Fruit fly (Drosophila melanogaster): Measurements from ENCODE around the gene CG10383.

Gene CG10383

DNA sequence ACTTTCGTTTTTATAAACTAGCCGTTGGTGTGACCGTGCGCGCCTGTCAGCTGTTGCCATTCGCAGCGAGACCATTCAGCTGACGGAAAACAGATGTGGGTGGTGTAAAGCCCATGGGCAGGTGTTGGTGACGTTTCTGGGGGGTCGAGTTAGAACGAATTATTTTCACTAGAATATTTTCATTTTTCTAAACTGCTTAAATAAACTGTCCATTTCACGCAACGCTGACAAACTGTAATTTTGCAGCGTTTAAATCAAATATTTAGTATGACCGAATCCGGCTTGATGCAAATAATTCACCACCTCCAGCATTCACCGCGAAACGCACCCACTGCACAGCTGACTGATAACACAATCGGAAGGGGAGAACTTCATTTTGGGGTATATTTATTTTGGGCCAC, at the start of gene CG10383, which contains the start of gene CG10338:
Gene CG10383, minus strand, starts transcription at position 199 of the 401 bp plus-strand sequence.
Gene CG10338, plus strand, starts transcription at position 261 of the 401 bp plus-strand sequence.
- no peak for TF ChIP-seq psq (optimal IDR thresholded peaks at IDR 0.05)
- no peak for TF ChIP-seq pan (optimal IDR thresholded peaks at IDR 0.05)
- TF ChIP-seq usp (GFP tag; optimal IDR thresholded peaks at IDR 0.05) = no peak
- TF ChIP-seq EcR (GFP tag; optimal IDR thresholded peaks at IDR 0.05) = no peak
- no peak for TF ChIP-seq CG8478 (optimal IDR thresholded peaks at IDR 0.05)
- TF ChIP-seq Dll (optimal IDR thresholded peaks at IDR 0.05) = no peak

DNA sequence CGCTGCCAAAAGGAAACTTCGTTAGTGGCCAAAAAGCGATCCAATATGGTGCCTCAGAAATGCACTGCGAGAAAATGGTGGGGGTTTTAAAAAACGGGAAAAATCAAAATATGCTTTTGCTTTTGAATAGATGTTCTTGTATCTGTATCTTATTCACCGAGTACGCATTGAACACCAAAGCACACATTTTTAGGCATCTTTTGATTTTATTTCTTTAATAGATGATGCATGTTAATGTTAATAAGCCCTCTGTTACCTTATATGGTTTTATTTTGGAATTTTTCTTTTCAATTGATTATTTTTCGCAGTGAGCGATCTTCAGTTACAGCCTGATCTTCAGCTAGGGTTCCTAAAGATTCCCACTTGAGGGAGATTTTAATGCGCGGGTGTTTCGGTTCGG, 48.5 kb upstream of the CG10383 start:
- no peak for TF ChIP-seq CG8478 (optimal IDR thresholded peaks at IDR 0.05)
- TF ChIP-seq psq (optimal IDR thresholded peaks at IDR 0.05) = no peak
- no peak for TF ChIP-seq EcR (GFP tag; optimal IDR thresholded peaks at IDR 0.05)
- no peak for TF ChIP-seq Dll (optimal IDR thresholded peaks at IDR 0.05)
- no peak for TF ChIP-seq usp (GFP tag; optimal IDR thresholded peaks at IDR 0.05)
- no peak for TF ChIP-seq pan (optimal IDR thresholded peaks at IDR 0.05)

DNA sequence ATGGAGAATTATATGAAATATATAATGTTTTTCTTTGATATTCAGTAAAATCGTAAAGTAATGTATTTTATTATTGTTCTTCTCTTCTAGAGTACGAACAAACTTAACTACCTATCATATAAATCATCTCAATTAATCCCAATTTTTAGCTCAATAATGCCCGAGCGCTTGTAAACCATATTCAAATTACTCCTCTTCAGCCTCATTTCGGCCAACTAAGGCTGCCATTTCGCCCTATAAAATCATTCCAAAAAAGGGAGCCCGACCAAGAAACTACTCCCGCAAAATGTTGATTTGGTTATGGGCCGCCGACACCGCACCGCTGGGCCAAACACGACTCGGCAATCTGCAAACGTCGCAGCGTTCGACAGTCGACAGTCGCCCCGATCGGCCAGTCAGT, 47.3 kb upstream of the CG10383 start:
- TF ChIP-seq psq (optimal IDR thresholded peaks at IDR 0.05) = no peak
- TF ChIP-seq CG8478 (optimal IDR thresholded peaks at IDR 0.05) = no peak
- no peak for TF ChIP-seq pan (optimal IDR thresholded peaks at IDR 0.05)
- no peak for TF ChIP-seq usp (GFP tag; optimal IDR thresholded peaks at IDR 0.05)
- no peak for TF ChIP-seq Dll (optimal IDR thresholded peaks at IDR 0.05)
- no peak for TF ChIP-seq EcR (GFP tag; optimal IDR thresholded peaks at IDR 0.05)

DNA sequence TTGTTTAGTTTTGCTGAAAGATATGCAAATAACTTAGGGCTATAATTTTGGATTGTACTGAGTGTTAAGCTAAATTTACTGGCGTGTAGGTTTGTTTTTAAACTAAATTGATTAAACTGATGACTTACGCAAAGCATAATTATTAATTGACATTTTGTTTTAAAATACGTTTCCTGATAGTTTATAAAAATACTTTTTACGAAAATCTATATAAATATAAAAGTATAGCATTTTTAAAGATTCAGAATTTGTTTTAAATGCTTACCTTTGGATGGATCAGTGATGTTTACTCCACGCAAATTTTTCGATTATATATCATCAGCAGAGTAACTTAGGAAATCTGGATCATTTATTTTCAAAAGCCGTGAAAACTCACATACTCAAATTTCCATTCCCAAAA, 44.6 kb upstream of the CG10383 start, which contains the start of the genes CG42752 and CG15167:
Gene CG42752, minus strand, starts transcription at position 101 of the 400 bp plus-strand sequence.
Gene CG15167, plus strand, starts transcription at position 349 of the 400 bp plus-strand sequence.
- TF ChIP-seq Dll (optimal IDR thresholded peaks at IDR 0.05) (no peak), EcR (GFP tag; optimal IDR thresholded peaks at IDR 0.05) (no peak), pan (optimal IDR thresholded peaks at IDR 0.05) (no peak), psq (optimal IDR thresholded peaks at IDR 0.05) (no peak), usp (GFP tag; optimal IDR thresholded peaks at IDR 0.05) (no peak), CG8478 (optimal IDR thresholded peaks at IDR 0.05) (no peak)

DNA sequence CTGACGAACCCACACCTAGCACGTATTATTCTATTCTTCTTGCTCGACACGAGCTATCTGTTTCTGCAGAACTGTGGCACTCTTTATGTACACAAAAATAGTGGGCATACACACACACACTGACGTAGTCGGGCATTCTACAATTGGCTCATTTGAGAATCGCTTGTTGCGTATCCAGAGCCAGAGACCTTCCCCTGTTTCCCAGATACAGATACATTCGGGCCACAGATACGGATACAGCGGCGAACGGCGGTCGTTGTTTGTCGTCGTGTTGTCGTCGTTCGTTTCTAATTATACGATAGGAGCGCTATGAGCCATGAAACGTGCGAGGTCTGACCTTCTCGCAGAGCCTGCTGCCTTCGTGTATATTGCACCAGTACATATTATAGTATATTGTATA, 41.8 kb upstream of the CG10383 start:
- TF ChIP-seq usp (GFP tag; optimal IDR thresholded peaks at IDR 0.05) = no peak

DNA sequence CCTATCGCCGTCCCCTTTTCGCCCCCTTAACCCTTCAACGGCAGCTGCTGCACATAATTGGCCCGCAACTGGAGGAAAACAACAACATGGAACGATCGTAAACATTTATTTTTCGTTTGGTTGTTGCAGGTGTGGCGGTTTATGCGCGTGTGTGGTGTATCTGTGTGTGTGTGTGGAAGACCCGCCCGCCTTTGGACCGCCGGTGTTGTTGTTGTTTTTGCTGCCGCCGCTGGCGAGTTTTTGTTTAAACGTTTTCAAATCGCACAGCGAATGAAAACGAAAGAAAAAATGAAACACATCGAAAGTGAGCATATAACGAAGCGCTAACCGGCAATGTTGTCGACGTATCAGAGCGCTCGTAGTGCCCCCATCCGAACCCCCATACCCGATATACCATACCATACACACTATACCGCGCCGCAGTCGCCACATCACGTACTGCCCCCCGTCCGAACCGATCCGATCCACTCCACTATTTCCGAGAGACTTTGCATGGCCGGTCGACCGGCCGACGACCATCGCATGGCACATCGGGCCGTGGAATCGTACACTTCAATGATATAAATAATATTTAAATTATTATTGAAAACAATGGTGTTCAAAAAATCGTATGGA, 40.3 kb upstream of the CG10383 start:
- no peak for TF ChIP-seq EcR (GFP tag; optimal IDR thresholded peaks at IDR 0.05)

DNA sequence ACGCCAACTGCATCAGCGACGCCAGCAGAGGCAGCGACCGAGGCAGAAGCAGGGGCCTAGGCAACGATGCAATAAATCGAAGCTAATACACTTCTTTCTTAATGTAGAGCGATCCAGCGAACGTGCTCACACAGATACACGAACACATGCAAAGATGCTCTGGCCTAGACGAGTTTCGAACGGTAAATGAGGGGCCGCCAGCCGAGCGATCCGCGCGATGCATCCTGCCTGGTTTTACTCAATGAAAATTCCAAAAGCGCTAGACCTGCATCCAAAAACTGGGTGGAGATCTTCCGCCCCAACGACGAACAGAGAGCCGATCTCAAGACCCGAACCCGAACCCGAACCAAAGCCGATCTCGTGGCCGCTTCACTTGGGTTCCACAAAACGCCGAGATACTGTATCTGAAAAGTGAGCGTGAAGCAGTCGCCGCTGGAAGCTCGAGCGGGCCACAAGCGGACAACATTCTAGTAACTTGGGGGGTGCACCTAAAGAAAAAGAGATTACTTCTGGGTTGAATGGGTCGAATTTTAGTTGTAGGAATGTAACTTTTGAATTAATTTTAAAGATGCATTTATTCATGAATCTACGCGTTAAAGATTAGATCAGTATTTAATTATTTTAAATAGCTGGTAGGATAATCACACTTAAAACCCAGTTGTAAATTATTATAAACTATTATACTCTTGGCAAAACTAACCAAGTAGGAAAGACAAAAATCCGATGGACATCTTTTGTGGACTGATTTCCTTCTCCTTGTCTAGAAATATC, 37.5 kb upstream of the CG10383 start:
- no peak for TF ChIP-seq CG8478 (optimal IDR thresholded peaks at IDR 0.05)
- no peak for TF ChIP-seq Dll (optimal IDR thresholded peaks at IDR 0.05)
- no peak for TF ChIP-seq psq (optimal IDR thresholded peaks at IDR 0.05)
- TF ChIP-seq pan (optimal IDR thresholded peaks at IDR 0.05) = no peak
- no peak for TF ChIP-seq usp (GFP tag; optimal IDR thresholded peaks at IDR 0.05)
- no peak for TF ChIP-seq EcR (GFP tag; optimal IDR thresholded peaks at IDR 0.05)

DNA sequence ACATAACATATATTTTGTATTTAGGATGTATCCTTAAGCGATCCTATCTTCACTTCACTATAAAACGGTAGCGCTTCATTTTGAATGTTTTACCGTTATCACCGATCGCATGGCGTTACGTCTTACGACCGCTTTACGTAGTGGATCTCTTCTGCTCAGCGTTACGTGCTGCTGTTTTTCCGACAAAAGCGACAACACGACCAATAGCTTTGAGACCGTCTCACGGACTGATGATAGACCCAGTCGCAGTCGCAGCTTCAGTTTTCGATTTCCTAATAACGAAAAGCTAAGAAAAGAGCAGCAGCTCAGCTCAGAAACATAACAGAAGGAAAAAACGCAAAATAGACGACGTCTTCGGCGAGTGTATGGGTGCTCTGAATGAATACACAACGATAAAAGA, 36.9 kb upstream of the CG10383 start, which contains the start of gene CG10348:
Gene CG10348, minus strand, starts transcription at position 234 of the 400 bp plus-strand sequence.
- no peak for TF ChIP-seq EcR (GFP tag; optimal IDR thresholded peaks at IDR 0.05)

DNA sequence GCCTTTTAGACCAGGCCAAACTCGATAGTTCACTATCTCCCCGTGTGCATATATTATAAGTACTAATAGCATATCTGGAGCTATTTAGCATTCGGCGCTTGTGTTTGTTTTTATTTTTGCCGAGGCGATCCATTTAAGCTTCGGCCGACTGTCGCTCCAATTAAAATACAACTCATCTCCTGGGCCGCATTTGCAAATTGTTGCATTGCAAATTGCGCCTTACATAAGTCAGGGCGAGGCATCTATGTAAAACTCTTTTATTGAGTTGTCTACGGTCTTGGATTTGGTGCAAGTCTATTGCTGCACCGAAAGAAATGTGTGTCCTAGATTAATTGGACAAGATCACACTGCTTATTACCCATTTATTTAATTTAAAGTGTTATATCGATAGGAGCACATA, 32.6 kb upstream of the CG10383 start:
- TF ChIP-seq pan (optimal IDR thresholded peaks at IDR 0.05) = no peak
- TF ChIP-seq Dll (optimal IDR thresholded peaks at IDR 0.05) = no peak
- no peak for TF ChIP-seq usp (GFP tag; optimal IDR thresholded peaks at IDR 0.05)
- TF ChIP-seq EcR (GFP tag; optimal IDR thresholded peaks at IDR 0.05) = no peak
- TF ChIP-seq psq (optimal IDR thresholded peaks at IDR 0.05) = no peak
- no peak for TF ChIP-seq CG8478 (optimal IDR thresholded peaks at IDR 0.05)

DNA sequence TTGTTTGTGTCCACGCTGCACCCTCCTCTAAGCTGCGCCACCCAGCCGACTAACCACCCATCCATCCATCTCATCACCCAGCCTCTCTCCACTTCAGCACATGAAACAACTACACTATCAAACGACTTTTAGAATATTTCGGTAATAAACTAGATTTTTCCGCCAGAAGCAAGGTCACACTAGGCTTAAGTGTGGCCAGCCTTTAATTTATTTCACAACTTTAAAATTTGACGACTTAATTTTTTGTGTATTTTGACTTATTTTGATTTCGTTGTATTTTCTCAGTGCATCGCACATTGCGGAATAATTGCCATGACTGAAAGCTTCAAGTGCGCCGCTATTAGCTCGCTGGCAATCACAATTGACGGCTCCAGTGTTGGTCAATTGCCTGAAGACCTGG, 29.4 kb upstream of the CG10383 start:
- TF ChIP-seq CG8478 (optimal IDR thresholded peaks at IDR 0.05) (no peak), pan (optimal IDR thresholded peaks at IDR 0.05) (no peak), usp (GFP tag; optimal IDR thresholded peaks at IDR 0.05) (no peak), EcR (GFP tag; optimal IDR thresholded peaks at IDR 0.05) (no peak), psq (optimal IDR thresholded peaks at IDR 0.05) (no peak), Dll (optimal IDR thresholded peaks at IDR 0.05) (no peak)

DNA sequence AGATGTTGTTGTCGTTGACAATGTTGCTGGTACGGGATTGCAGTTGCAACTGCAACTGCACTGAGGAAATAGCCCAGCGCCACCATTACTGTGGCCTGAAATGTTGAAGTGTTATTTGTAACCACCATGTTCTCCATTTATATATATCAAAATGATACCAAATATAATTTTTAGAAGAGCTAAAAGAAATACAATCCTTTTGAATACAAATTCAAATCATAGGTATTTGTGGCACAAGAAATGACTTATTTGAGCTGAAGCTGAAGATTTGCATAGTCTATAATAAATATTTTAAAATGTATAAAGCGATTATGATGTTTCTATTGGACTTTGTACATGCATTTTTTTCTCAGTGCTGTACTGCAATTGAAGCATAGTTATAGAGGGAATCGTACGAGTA, 24.2 kb upstream of the CG10383 start:
- TF ChIP-seq EcR (GFP tag; optimal IDR thresholded peaks at IDR 0.05) = no peak
- no peak for TF ChIP-seq CG8478 (optimal IDR thresholded peaks at IDR 0.05)
- TF ChIP-seq psq (optimal IDR thresholded peaks at IDR 0.05) = no peak
- TF ChIP-seq Dll (optimal IDR thresholded peaks at IDR 0.05) = no peak
- no peak for TF ChIP-seq usp (GFP tag; optimal IDR thresholded peaks at IDR 0.05)
- no peak for TF ChIP-seq pan (optimal IDR thresholded peaks at IDR 0.05)

DNA sequence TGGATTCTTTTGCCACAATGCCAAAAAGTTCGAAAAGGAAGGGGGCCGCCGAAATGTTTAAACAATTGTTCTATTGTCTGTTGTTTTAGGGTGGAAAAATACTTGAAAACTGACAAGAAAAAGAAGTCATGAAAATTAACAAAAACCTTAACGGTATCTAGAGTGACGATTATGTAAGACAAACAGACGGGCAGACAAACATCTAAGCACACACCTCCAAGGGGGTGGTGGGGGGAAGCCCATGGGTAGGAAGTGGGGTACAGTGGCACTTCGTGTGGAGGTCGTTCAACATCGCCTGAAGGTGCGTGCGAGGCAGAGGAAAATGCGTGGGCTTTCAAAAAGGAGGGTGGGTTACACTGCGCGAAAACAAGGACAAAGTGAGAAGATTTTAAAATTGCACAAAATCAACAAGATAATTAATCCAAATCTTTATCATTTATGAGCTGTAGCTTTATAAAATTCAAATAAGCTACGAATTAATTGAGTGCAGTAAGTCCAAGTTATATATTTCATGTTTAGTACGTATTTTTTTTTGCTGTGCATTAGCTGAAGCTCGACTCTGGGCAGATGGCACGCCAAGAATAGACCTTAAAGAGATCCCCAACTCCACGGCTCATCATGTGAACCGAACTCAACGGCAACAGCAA, 22.1 kb upstream of the CG10383 start:
- no peak for TF ChIP-seq usp (GFP tag; optimal IDR thresholded peaks at IDR 0.05)
- TF ChIP-seq pan (optimal IDR thresholded peaks at IDR 0.05) = no peak
